Worm (Caenorhabditis elegans): ENCODE results near the gene srlf-5.

DNA sequence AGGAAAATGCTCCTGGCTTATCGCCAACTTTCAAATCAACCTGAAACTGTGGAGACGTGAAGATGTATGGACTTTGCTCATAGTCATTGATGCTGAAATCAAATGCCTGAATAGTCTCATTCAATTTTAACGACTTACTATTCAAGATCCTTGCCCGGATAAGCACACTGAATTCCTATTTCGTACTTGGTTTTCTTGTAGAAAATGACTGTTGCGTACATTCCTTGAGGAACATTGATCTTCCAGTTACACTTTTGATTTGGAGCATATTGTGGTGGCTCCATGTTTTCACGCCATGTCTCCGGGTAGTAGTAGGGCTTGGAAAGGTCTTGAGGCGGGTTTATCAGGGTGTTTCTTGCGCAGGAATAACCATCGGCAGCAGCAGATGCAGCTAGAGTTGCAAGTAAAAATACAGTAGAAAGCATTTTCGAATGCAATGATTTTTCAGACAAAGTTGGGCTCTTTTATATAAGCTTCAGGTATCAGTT, 12.0 kb downstream of the srlf-5 start, which contains the start of gene irg-6:
- TF ChIP-seq pha-4 (tag; optimal IDR thresholded peaks at IDR 0.05): no peak
- no peak for TF ChIP-seq snpc-4 (GFP tag; optimal IDR thresholded peaks at IDR 0.05)
- no peak for TF ChIP-seq snpc-4 (tag; optimal IDR thresholded peaks at IDR 0.05)

Data from whole organism, young adult.